Worm (Caenorhabditis elegans): ENCODE results near the gene F54D5.5.

ce11 chrII:11521300-11521699, 45.5 kb downstream of the F54D5.5 start, which contains the start of gene Y62F5A.10:
- TF ChIP-seq ztf-11 (tag; optimal IDR thresholded peaks at IDR 0.05) (no peak), unc-62 (GFP tag; optimal IDR thresholded peaks at IDR 0.05) (no peak), nhr-12 (tag; optimal IDR thresholded peaks at IDR 0.05) (no peak), hlh-1 (tag; optimal IDR thresholded peaks at IDR 0.05) (no peak), ceh-39 (tag; optimal IDR thresholded peaks at IDR 0.05) (no peak), lin-13 (tag; optimal IDR thresholded peaks at IDR 0.05) (no peak), elt-1 (tag; optimal IDR thresholded peaks at IDR 0.05; ENCODE audit: borderline replicate concordance, insufficient read depth) (no peak), snpc-4 (tag; optimal IDR thresholded peaks at IDR 0.05) (no peak), pha-4 (tag; optimal IDR thresholded peaks at IDR 0.05) (no peak), ces-1 (GFP tag; optimal IDR thresholded peaks at IDR 0.05) (no peak)
